Fruit fly (Drosophila melanogaster) Kc167 (cell line): Measurements from ENCODE around the gene CAH7.

Source experiments
- Sin3A ChIP-seq: fragments of >200 bp; optimal IDR thresholded peaks from 2 replicates; lab custom pipeline; 2018; ENCODE audit warnings: missing external identifiers
- h ChIP-seq: fragments of >200 bp; optimal IDR thresholded peaks from 3 replicates; lab custom pipeline; 2018; ENCODE audit warnings: missing external identifiers
- insv ChIP-seq: fragments of >200 bp; optimal IDR thresholded peaks from 3 replicates; lab custom pipeline; 2018; ENCODE audit warnings: missing external identifiers
- psq ChIP-seq: fragments of >200 bp; optimal IDR thresholded peaks from 2 replicates; lab custom pipeline; 2017; ENCODE audit warnings: missing external identifiers
- ttk ChIP-seq: sonication (Bioruptor generic); optimal IDR thresholded peaks from 2 replicates; lab custom pipeline; 2017; ENCODE audit warnings: missing external identifiers

- TF ChIP-seq psq (no peak), insv (lab: Kevin White, UChicago) (no peak), h (lab: Kevin White, UChicago) (no peak), ttk (lab: Kevin White, UChicago) (no peak), Sin3A (no peak)
Observed at dm6 chr3R:10070817-10071216, 41.2 kb upstream of the CAH7 start, which contains the start of gene nerfin-2.
